Worm (Caenorhabditis elegans): Measurements from ENCODE around the gene Y16E11A.4.

DNA sequence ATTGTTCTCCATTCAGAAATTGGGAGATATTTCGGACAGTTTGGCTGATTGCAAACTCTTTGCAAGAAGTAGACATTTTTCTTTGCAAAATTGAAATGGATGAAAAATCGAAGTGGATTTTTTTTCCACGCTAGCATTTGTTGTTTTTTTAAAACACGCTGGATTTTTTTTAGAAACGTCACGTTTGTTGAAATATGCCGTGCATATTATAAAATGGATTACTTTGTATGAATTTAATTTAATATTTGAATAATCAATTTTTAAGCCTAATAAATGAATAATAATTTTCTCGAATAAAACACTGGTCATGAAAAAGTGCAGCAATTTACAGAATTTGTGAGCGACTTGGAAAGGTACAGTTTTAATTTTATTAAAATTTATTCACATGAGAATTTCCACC, 42.0 kb upstream of the Y16E11A.4 start, which contains the start of gene ZK250.14:
- no peak for TF ChIP-seq snpc-4 (tag; optimal IDR thresholded peaks at IDR 0.05)
- TF ChIP-seq nhr-48 (tag; optimal IDR thresholded peaks at IDR 0.05), result no peak
- no peak for TF ChIP-seq nhr-42 (GFP tag; IDR thresholded peaks at IDR 0.05)
- no peak for TF ChIP-seq nhr-102 (tag; optimal IDR thresholded peaks at IDR 0.05)
- no peak for TF ChIP-seq tra-1 (GFP tag; IDR thresholded peaks at IDR 0.05)
- TF ChIP-seq zfp-3 (GFP tag; conservative IDR thresholded peaks at IDR 0.05), result no peak
- TF ChIP-seq unc-62 (GFP tag; optimal IDR thresholded peaks at IDR 0.05 in 1 of 2), result no peak
- no peak for TF ChIP-seq unc-62 (tag; optimal IDR thresholded peaks at IDR 0.05)
- no peak for TF ChIP-seq lin-39 (tag; optimal IDR thresholded peaks at IDR 0.05)
- TF ChIP-seq ceh-20 (GFP tag; IDR thresholded peaks at IDR 0.05), result no peak
- TF ChIP-seq dpl-1 (GFP tag; optimal IDR thresholded peaks at IDR 0.05), result no peak
- TF ChIP-seq egl-27 (tag; optimal IDR thresholded peaks at IDR 0.05), result no peak
- no peak for TF ChIP-seq ZK546.5 (tag; optimal IDR thresholded peaks at IDR 0.05)
- no peak for TF ChIP-seq hlh-30 (tag; optimal IDR thresholded peaks at IDR 0.05; ENCODE audit: insufficient read depth)
- no peak for TF ChIP-seq ama-1 (optimal IDR thresholded peaks at IDR 0.05)

Data from whole organism, L4 larva.